Fruit fly (Drosophila melanogaster) whole organism, adult: ENCODE results near the gene teq.

Source experiments
- CG11617 ChIP-seq: fragments of 200-800 bp; sonication (Bioruptor generic); optimal IDR thresholded peaks from 2 replicates; lab custom pipeline; 2017; ENCODE audit warnings: mild to moderate bottlenecking, missing biosample characterization, missing genetic modification reagents, missing genetic modification characterization
- CG12768 ChIP-seq: fragments of 200-800 bp; sonication (Bioruptor generic); optimal IDR thresholded peaks from 2 replicates; lab custom pipeline; 2017; ENCODE audit warnings: missing biosample characterization, missing genetic modification characterization, mild to moderate bottlenecking, moderate library complexity, missing genetic modification reagents
- CG14711 ChIP-seq: fragments of 200-800 bp; sonication (Bioruptor generic); optimal IDR thresholded peaks from 2 replicates; lab custom pipeline; 2018; ENCODE audit warnings: missing biosample characterization, mild to moderate bottlenecking, missing genetic modification characterization, moderate library complexity
- CG1620 ChIP-seq: fragments of 200-800 bp; sonication (Bioruptor generic); optimal IDR thresholded peaks from 2 replicates; lab custom pipeline; 2016; ENCODE audit warnings: missing biosample characterization, missing genetic modification characterization
- CG33017 ChIP-seq: fragments of 200-800 bp; sonication (Bioruptor generic); optimal IDR thresholded peaks from 2 replicates; lab custom pipeline; 2018; ENCODE audit warnings: missing biosample characterization, mild to moderate bottlenecking, missing genetic modification characterization, moderate library complexity
- CG5204 ChIP-seq: fragments of 200-800 bp; sonication (Bioruptor generic); optimal IDR thresholded peaks from 2 replicates; lab custom pipeline; 2016; ENCODE audit warnings: missing biosample characterization, missing genetic modification characterization
- CG7045 ChIP-seq: fragments of 200-800 bp; sonication (Bioruptor generic); optimal IDR thresholded peaks from 2 replicates; lab custom pipeline; 2017; ENCODE audit warnings: missing biosample characterization, mild to moderate bottlenecking, missing genetic modification characterization
- CG7101 ChIP-seq: fragments of 200-800 bp; sonication (Bioruptor generic); optimal IDR thresholded peaks from 2 replicates; lab custom pipeline; 2018; ENCODE audit warnings: missing biosample characterization, mild to moderate bottlenecking, missing genetic modification characterization, moderate library complexity
- Clk ChIP-seq: fragments of 200-800 bp; sonication (Bioruptor generic); optimal IDR thresholded peaks from 2 replicates; lab custom pipeline; 2017; ENCODE audit warnings: missing biosample characterization, missing genetic modification characterization
- Crg-1 ChIP-seq: fragments of 200-800 bp; sonication (Bioruptor generic); optimal IDR thresholded peaks from 2 replicates; lab custom pipeline; 2016; ENCODE audit warnings: missing biosample characterization, missing genetic modification characterization
- Hr96 ChIP-seq: fragments of 200-800 bp; sonication (Bioruptor generic); optimal IDR thresholded peaks from 2 replicates; lab custom pipeline; 2016; ENCODE audit warnings: missing biosample characterization, missing genetic modification characterization
- Mnt ChIP-seq: fragments of 200-800 bp; sonication (Bioruptor generic); optimal IDR thresholded peaks from 2 replicates; lab custom pipeline; 2016; ENCODE audit warnings: missing biosample characterization, mild to moderate bottlenecking, missing genetic modification characterization
- bab1 ChIP-seq: fragments of 200-800 bp; sonication (Bioruptor generic); optimal IDR thresholded peaks from 3 replicates; lab custom pipeline; 2019; ENCODE audit warnings: missing biosample characterization, mild to moderate bottlenecking, missing genetic modification characterization, moderate library complexity
- cic ChIP-seq: fragments of 200-800 bp; sonication (Bioruptor generic); optimal IDR thresholded peaks from 2 replicates; lab custom pipeline; 2017; ENCODE audit warnings: missing biosample characterization, mild to moderate bottlenecking, missing genetic modification characterization, moderate library complexity
- cnc ChIP-seq, 2 experiments: fragments of >200 bp; optimal IDR thresholded peaks; 2 replicates each; lab custom pipeline; 2017
- kay ChIP-seq: fragments of 200-800 bp; sonication (Bioruptor generic); peaks from one replicate; lab custom pipeline; 2016; ENCODE audit warnings: missing biosample characterization, missing genetic modification characterization, borderline replicate concordance
- ovo ChIP-seq: fragments of 200-800 bp; sonication (Bioruptor generic); optimal IDR thresholded peaks from 2 replicates; lab custom pipeline; 2016; ENCODE audit warnings: missing biosample characterization, missing genetic modification characterization
- pad ChIP-seq: fragments of 200-800 bp; sonication (Bioruptor generic); optimal IDR thresholded peaks from 3 replicates; lab custom pipeline; 2017; ENCODE audit warnings: missing biosample characterization, missing genetic modification characterization, mild to moderate bottlenecking, moderate library complexity, missing genetic modification reagents
- tj ChIP-seq: fragments of 200-800 bp; sonication (Bioruptor generic); optimal IDR thresholded peaks from 3 replicates; lab custom pipeline; 2017; ENCODE audit warnings: missing biosample characterization, mild to moderate bottlenecking, missing genetic modification characterization, moderate library complexity
- toe ChIP-seq: fragments of 200-800 bp; sonication (Bioruptor generic); optimal IDR thresholded peaks from 2 replicates; lab custom pipeline; 2016; ENCODE audit warnings: missing biosample characterization, missing genetic modification characterization

Gene teq

DNA sequence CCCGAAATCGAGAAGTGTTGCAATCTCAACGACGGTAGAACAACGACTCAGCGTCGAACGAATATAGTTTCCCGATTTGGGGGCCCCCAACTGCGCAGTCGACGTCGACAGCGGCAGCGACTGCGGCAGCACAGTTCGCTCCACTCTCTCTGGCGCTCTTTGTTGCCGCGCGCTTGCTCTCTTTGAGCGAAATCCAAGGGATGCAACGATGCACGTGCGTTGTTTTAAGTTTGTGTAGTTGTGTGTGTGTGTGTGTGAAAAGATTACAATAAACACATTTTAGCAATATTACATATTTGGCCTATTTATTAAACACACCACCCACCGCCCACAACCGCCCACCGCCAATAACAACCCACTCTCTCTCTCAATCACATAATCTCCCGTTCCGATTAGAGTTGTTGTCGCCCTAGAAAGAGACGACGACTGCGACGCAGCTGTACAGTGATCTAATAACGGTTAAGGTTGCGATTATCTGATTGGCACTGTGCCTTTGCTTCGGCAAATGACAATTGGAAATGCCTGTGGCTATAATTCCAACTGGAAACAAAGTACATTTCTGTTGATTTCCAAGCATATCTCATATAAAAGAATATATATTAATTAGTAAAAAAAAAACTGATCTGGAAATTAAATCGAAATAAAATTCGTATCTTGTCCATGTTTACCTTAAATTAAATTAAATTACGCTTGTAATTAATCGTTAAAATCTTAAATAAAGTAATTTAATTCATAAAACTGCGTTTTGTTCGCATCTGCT, 51.0 kb downstream of the teq start:
- peak; percentile 42 for TF ChIP-seq CG12768 (GFP tag; lab: Kevin White, UChicago)
- TF ChIP-seq bab1: no peak
- peak; percentile 27 for TF ChIP-seq tj (GFP tag; lab: Kevin White, UChicago)
- TF ChIP-seq CG7101 (tag; lab: Kevin White, UChicago): no peak
- peak; percentile 74 for TF ChIP-seq Mnt (GFP tag; lab: Kevin White, UChicago)
- TF ChIP-seq kay (GFP tag; lab: Kevin White, UChicago): peak; percentile 32
- peak; percentile 53 for TF ChIP-seq CG14711 (tag; lab: Kevin White, UChicago)
- peak; percentile 25 for TF ChIP-seq CG33017 (tag; lab: Kevin White, UChicago)
- TF ChIP-seq cic: peak; percentile 24
- no peak for TF ChIP-seq toe
- TF ChIP-seq ovo (GFP tag; lab: Kevin White, UChicago): no peak
- TF ChIP-seq CG7045 (GFP tag; lab: Kevin White, UChicago): no peak
- TF ChIP-seq Clk: no peak

DNA sequence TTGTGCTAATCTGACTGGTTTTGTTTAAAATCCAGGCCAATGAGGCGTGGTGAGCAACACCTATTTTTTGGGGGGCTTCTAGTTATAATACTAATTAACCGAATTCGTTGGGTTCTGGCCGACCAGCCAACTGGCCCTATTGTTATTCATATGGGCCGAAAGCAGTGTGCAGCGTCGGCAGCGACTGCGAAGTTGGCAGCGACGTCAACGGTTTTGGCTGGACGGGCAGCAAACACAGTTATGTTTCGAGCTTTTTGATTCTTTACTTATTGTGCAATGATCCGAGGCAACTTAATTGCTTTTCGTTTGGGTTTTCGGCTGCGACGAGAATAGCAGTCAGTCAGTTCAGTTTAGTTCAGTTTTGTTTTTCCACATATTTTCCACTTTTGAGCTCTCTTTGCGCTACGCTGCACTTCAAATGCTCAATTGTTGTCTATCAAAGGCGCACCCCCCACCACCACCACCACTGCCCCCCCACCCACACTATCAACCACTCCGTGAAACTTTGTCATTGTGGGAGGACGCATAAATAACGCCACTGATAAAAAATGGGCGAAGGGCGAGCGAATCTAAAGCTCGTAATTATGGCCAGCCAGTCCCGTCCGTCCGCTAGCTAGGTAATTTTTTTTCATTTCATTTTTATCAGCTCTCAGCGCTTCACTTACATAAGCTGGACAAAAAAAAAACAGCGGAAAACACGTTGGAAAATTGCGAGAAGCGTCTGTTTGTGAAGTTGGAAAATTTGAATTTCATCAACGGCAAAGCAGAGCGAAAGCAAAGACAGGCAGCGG, 51.8 kb downstream of the teq start:
- TF ChIP-seq cic (peak; percentile 15), CG7045 (GFP tag; lab: Kevin White, UChicago) (no peak), Hr96 (no peak), CG11617 (GFP tag; lab: Kevin White, UChicago) (no peak), toe (no peak), kay (GFP tag; lab: Kevin White, UChicago) (peak; percentile 71)

- TF ChIP-seq CG7101 (tag; lab: Kevin White, UChicago) (peak; percentile 12), toe (peak; percentile 62), CG12768 (GFP tag; lab: Kevin White, UChicago) (peak; percentile 13), pad (GFP tag; lab: Kevin White, UChicago) (peak; percentile 35), Hr96 (peak; percentile 25), tj (GFP tag; lab: Kevin White, UChicago) (no peak), ovo (GFP tag; lab: Kevin White, UChicago) (no peak), CG14711 (tag; lab: Kevin White, UChicago) (peak; percentile 26), kay (GFP tag; lab: Kevin White, UChicago) (peak; percentile 74), CG7045 (GFP tag; lab: Kevin White, UChicago) (peak; percentile 78), Mnt (GFP tag; lab: Kevin White, UChicago) (peak; percentile 0), CG33017 (tag; lab: Kevin White, UChicago) (peak; percentile 47), cic (no peak), CG1620 (GFP tag; lab: Kevin White, UChicago) (no peak), Crg-1 (GFP tag; lab: Kevin White, UChicago) (no peak), bab1 (no peak), CG11617 (GFP tag; lab: Kevin White, UChicago) (peak; percentile 19), Clk (peak; percentile 57), cnc (optimal IDR thresholded peaks at IDR 0.05; lab: Kevin White, UChicago) (no peak), CG5204 (GFP tag; lab: Kevin White, UChicago) (peak; percentile 79)
Measured at dm6 chr3L:9126888-9127689, 52.6 kb downstream of the teq start.

- TF ChIP-seq kay (GFP tag; lab: Kevin White, UChicago) (peak; percentile 79), Clk (no peak), CG7045 (GFP tag; lab: Kevin White, UChicago) (peak; percentile 19), CG12768 (GFP tag; lab: Kevin White, UChicago) (no peak), pad (GFP tag; lab: Kevin White, UChicago) (no peak)
Measured at dm6 chr3L:9127690-9128458, 53.4 kb downstream of the teq start.

DNA sequence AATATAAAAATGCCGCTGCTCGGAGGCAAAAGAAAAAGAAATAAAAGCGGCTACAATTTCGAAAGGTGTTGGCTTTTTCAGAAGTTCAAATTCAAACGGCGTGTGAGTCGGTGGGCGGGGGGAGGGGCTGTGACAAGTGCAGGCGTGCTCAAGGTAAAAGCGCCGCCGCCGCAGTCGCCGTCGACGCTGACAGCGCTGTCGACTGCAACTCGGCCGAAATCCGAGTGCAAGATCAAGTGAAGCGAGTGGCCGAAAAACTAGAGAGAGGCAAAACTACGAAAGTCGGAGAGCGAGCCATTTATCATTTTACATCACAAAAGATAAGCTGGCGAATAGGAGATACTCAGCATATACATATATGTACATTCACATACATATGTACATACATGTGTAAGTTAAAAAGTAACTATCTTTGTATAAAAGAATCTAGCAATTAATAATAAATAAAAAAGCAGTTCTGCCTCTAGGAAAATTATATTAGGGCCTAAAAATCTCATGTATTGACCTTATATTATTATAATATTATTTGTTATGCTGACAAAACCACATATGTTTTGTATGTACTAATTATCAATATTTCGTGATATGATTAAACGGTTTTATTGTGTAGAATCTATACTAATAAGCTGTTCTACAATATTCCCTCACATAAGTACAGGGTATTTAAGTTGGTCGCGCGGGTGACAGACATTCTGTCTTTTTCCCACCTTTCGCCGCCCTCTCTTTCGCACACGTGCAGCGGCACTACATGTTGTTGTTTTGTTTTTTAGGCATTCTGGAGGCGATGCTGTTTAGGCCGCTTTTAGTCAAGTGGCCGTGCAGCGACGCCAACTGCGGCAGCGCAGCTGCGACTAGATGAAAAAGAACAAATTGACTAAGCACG, 54.5 kb downstream of the teq start:
- TF ChIP-seq kay (GFP tag; lab: Kevin White, UChicago): no peak
- TF ChIP-seq ovo (GFP tag; lab: Kevin White, UChicago): no peak
- TF ChIP-seq tj (GFP tag; lab: Kevin White, UChicago): no peak
- no peak for TF ChIP-seq CG5204 (GFP tag; lab: Kevin White, UChicago)
- no peak for TF ChIP-seq CG7045 (GFP tag; lab: Kevin White, UChicago)
- TF ChIP-seq Mnt (GFP tag; lab: Kevin White, UChicago): peak; percentile 18
- TF ChIP-seq toe: no peak
- no peak for TF ChIP-seq Crg-1 (GFP tag; lab: Kevin White, UChicago)
- TF ChIP-seq CG11617 (GFP tag; lab: Kevin White, UChicago): peak; percentile 35
- no peak for TF ChIP-seq Clk
- no peak for TF ChIP-seq CG1620 (GFP tag; lab: Kevin White, UChicago)
- no peak for TF ChIP-seq CG7101 (tag; lab: Kevin White, UChicago)
- TF ChIP-seq pad (GFP tag; lab: Kevin White, UChicago): no peak
- TF ChIP-seq CG12768 (GFP tag; lab: Kevin White, UChicago): no peak
- TF ChIP-seq Hr96: peak; percentile 42
- no peak for TF ChIP-seq bab1
- no peak for TF ChIP-seq cnc (optimal IDR thresholded peaks at IDR 0.05; lab: Kevin White, UChicago)
- TF ChIP-seq CG33017 (tag; lab: Kevin White, UChicago): no peak
- TF ChIP-seq CG14711 (tag; lab: Kevin White, UChicago): no peak
- TF ChIP-seq cic: no peak
